Worm (Caenorhabditis elegans) whole organism, L2 larva: ENCODE results near the gene sdz-10.

Experiments
- F13H6.1 ChIP-seq: sonication (generic microtip); optimal IDR thresholded peaks from 2 replicates; lab custom pipeline; 2016; ENCODE audit warnings: missing genetic modification characterization, missing compliant biosample characterization
- R02D3.7 ChIP-seq: fragments of 150-350 bp; optimal IDR thresholded peaks from 2 replicates; lab custom pipeline; 2014; ENCODE audit warnings: missing biosample characterization, missing genetic modification characterization
- ZK546.5 ChIP-seq: sonication (generic microtip); optimal IDR thresholded peaks from 2 replicates; lab custom pipeline; 2017; ENCODE audit warnings: missing biosample characterization, missing genetic modification characterization
- alr-1 ChIP-seq: fragments of 150-350 bp; optimal IDR thresholded peaks from 2 replicates; lab custom pipeline; 2014; ENCODE audit warnings: missing biosample characterization, missing genetic modification characterization
- aly-2 ChIP-seq: fragments of 150-350 bp; optimal IDR thresholded peaks from 2 replicates; lab custom pipeline; 2014; ENCODE audit warnings: missing biosample characterization, missing genetic modification characterization
- blmp-1 ChIP-seq: sonication (generic microtip); optimal IDR thresholded peaks from 2 replicates; lab custom pipeline; 2017; ENCODE audit warnings: missing genetic modification characterization, mild to moderate bottlenecking, missing compliant biosample characterization, antibody characterized with exemption, moderate library complexity; ENCODE audit not compliant: insufficient read depth
- ceh-82 ChIP-seq: fragments of 150-350 bp; optimal IDR thresholded peaks from 2 replicates; lab custom pipeline; 2014; ENCODE audit warnings: missing biosample characterization, missing genetic modification characterization
- crh-2 ChIP-seq: sonication (generic microtip); optimal IDR thresholded peaks from 2 replicates; lab custom pipeline; 2017; ENCODE audit warnings: missing biosample characterization, missing genetic modification characterization
- dmd-4 ChIP-seq: sonication (generic microtip); optimal IDR thresholded peaks from 2 replicates; lab custom pipeline; 2017; ENCODE audit warnings: missing biosample characterization, missing genetic modification characterization
- egl-27 ChIP-seq: sonication (generic microtip); optimal IDR thresholded peaks from 3 replicates; lab custom pipeline; 2017; ENCODE audit warnings: missing biosample characterization, missing genetic modification reagents, missing genetic modification characterization
- elt-1 ChIP-seq: fragments of 150-350 bp; optimal IDR thresholded peaks from 2 replicates; lab custom pipeline; 2014; ENCODE audit warnings: missing biosample characterization, missing genetic modification characterization
- fos-1 ChIP-seq: fragments of 150-350 bp; optimal IDR thresholded peaks from 2 replicates; lab custom pipeline; 2014; ENCODE audit warnings: missing biosample characterization, missing genetic modification characterization
- gmeb-1 ChIP-seq: fragments of 150-350 bp; optimal IDR thresholded peaks from 2 replicates; lab custom pipeline; 2014; ENCODE audit warnings: missing biosample characterization, missing genetic modification characterization
- lin-11 ChIP-seq: fragments of 150-350 bp; sonication (generic microtip); optimal IDR thresholded peaks from 2 replicates; lab custom pipeline; 2014; ENCODE audit warnings: missing biosample characterization, missing genetic modification characterization, inconsistent platforms, mixed read lengths
- lin-13 ChIP-seq: fragments of 150-350 bp; optimal IDR thresholded peaks from 2 replicates; lab custom pipeline; 2014; ENCODE audit warnings: missing biosample characterization, missing genetic modification reagents, missing genetic modification characterization
- lsy-2 ChIP-seq, 2 experiments: fragments of 150-350 bp in 1 of 2; sonication (generic microtip) in 1 of 2; optimal IDR thresholded peaks; 2 replicates each; lab custom pipeline; 2014 to 2017; ENCODE audit warnings: missing biosample characterization in 2 of 2, missing genetic modification characterization in 2 of 2
- mab-5 ChIP-seq: fragments of 150-350 bp; optimal IDR thresholded peaks from 2 replicates; lab custom pipeline; 2014; ENCODE audit warnings: missing biosample characterization, missing genetic modification characterization
- mbf-1 ChIP-seq: sonication (generic microtip); optimal IDR thresholded peaks from 2 replicates; lab custom pipeline; 2017; ENCODE audit warnings: missing biosample characterization, missing genetic modification characterization
- mdl-1 ChIP-seq, 2 experiments: fragments of 150-350 bp in 1 of 2; sonication (generic microtip) in 1 of 2; optimal IDR thresholded peaks; 2 replicates each; lab custom pipeline; 2017; ENCODE audit warnings: missing biosample characterization in 2 of 2, missing genetic modification characterization in 2 of 2
- nhr-10 ChIP-seq: sonication (generic microtip); optimal IDR thresholded peaks from 2 replicates; lab custom pipeline; 2017; ENCODE audit warnings: missing biosample characterization, missing genetic modification characterization
- nhr-11 ChIP-seq: fragments of 150-350 bp; optimal IDR thresholded peaks from 2 replicates; lab custom pipeline; 2014; ENCODE audit warnings: missing biosample characterization, missing genetic modification characterization
- nhr-12 ChIP-seq: fragments of 150-350 bp; optimal IDR thresholded peaks from 2 replicates; lab custom pipeline; 2014; ENCODE audit warnings: missing biosample characterization, missing genetic modification characterization
- nhr-129 ChIP-seq: fragments of 150-350 bp; optimal IDR thresholded peaks from 2 replicates; lab custom pipeline; 2014; ENCODE audit warnings: missing biosample characterization, missing genetic modification characterization
- nhr-237 ChIP-seq: fragments of 150-350 bp; optimal IDR thresholded peaks from 2 replicates; lab custom pipeline; 2014; ENCODE audit warnings: missing biosample characterization, missing genetic modification characterization
- nhr-25 ChIP-seq: fragments of 150-350 bp; sonication (generic microtip); optimal IDR thresholded peaks from 3 replicates; lab custom pipeline; 2014; ENCODE audit warnings: missing biosample characterization, missing genetic modification characterization
- nhr-6 ChIP-seq: fragments of 150-350 bp; optimal IDR thresholded peaks from 2 replicates; lab custom pipeline; 2014; ENCODE audit warnings: missing biosample characterization, missing genetic modification characterization
- nhr-77 ChIP-seq: fragments of 150-350 bp; optimal IDR thresholded peaks from 2 replicates; lab custom pipeline; 2014; ENCODE audit warnings: missing biosample characterization, missing genetic modification characterization
- peb-1 ChIP-seq: fragments of 150-350 bp; optimal IDR thresholded peaks from 2 replicates; lab custom pipeline; 2014; ENCODE audit warnings: missing biosample characterization, missing genetic modification characterization
- skn-1 ChIP-seq: sonication (generic microtip); optimal IDR thresholded peaks from 2 replicates; lab custom pipeline; 2017; ENCODE audit warnings: missing biosample characterization, missing genetic modification characterization
- sma-3 ChIP-seq: sonication (generic microtip); optimal IDR thresholded peaks from 2 replicates; lab custom pipeline; 2016; ENCODE audit warnings: missing genetic modification reagents, missing genetic modification characterization, missing compliant biosample characterization
- snpc-4 ChIP-seq: fragments of 150-350 bp; optimal IDR thresholded peaks from 2 replicates; lab custom pipeline; 2014; ENCODE audit warnings: missing biosample characterization, missing genetic modification characterization
- unc-39 ChIP-seq: fragments of 150-350 bp; optimal IDR thresholded peaks from 2 replicates; lab custom pipeline; 2014; ENCODE audit warnings: missing biosample characterization, missing genetic modification characterization
- unc-55 ChIP-seq: fragments of 150-350 bp; sonication (generic microtip); optimal IDR thresholded peaks from 3 replicates; lab custom pipeline; 2014; ENCODE audit warnings: missing biosample characterization, missing genetic modification reagents, missing genetic modification characterization
- unc-62 ChIP-seq: fragments of 150-350 bp; optimal IDR thresholded peaks from 2 replicates; lab custom pipeline; 2014; ENCODE audit warnings: missing biosample characterization, missing genetic modification reagents, missing genetic modification characterization
- zag-1 ChIP-seq: fragments of 150-350 bp; optimal IDR thresholded peaks from 2 replicates; lab custom pipeline; 2014; ENCODE audit warnings: missing biosample characterization, missing genetic modification characterization
- ztf-1 ChIP-seq: fragments of 200-800 bp; sonication (Bioruptor generic); conservative IDR thresholded peaks from 2 replicates; pipeline ENCODE4 v1.3.6; 2022; ENCODE audit warnings: missing genetic modification characterization, missing compliant biosample characterization
- ztf-11 ChIP-seq: sonication (generic microtip); optimal IDR thresholded peaks from 2 replicates; lab custom pipeline; 2017; ENCODE audit warnings: missing biosample characterization, missing genetic modification characterization
- ztf-4 ChIP-seq: fragments of 150-350 bp; optimal IDR thresholded peaks from 2 replicates; lab custom pipeline; 2014; ENCODE audit warnings: missing biosample characterization, missing genetic modification characterization

Gene sdz-10

ce11 chrII:2772166-2772565 is at the start of gene sdz-10:
TSS of gene sdz-10 (minus strand) at chrII:2772266.
- TF ChIP-seq mdl-1 (tag; optimal IDR thresholded peaks at IDR 0.05; lab: Kevin White, UChicago) (no peak), lsy-2 (tag; optimal IDR thresholded peaks at IDR 0.05; lab: Kevin White, UChicago) (no peak), mab-5 (no peak), nhr-12 (tag; lab: Kevin White, UChicago) (no peak), crh-2 (tag; lab: Kevin White, UChicago) (no peak)
- TF ChIP-seq, all 48 proteins: peak for 0

ce11 chrII:2816676-2817075 is 44.6 kb upstream of the sdz-10 start, which contains the start of gene set-13:
TSS of gene set-13 (plus strand) at chrII:2816976.
- TF ChIP-seq R02D3.7 (no peak), lin-11 (tag; lab: Kevin White, UChicago) (no peak), dmd-4 (tag; lab: Kevin White, UChicago) (no peak), nhr-11 (no peak), nhr-77 (no peak), zag-1 (tag; lab: Kevin White, UChicago) (no peak), fos-1 (tag; lab: Kevin White, UChicago) (no peak), elt-1 (tag; lab: Kevin White, UChicago) (no peak), crh-2 (tag; lab: Kevin White, UChicago) (no peak), blmp-1 (no peak), ceh-82 (tag; lab: Kevin White, UChicago) (no peak)

ce11 chrII:2815444-2815843 is 43.4 kb upstream of the sdz-10 start, which contains the start of gene K12H6.2:
TSS of gene K12H6.2 (minus strand) at chrII:2815544.
- TF ChIP-seq ztf-11 (no peak), nhr-237 (tag; lab: Kevin White, UChicago) (no peak), gmeb-1 (tag; lab: Kevin White, UChicago) (no peak), nhr-10 (no peak), nhr-12 (tag; lab: Kevin White, UChicago) (no peak), F13H6.1 (tag; lab: Kevin White, UChicago) (no peak), peb-1 (tag; lab: Kevin White, UChicago) (no peak), skn-1 (tag; lab: Kevin White, UChicago) (no peak), unc-62 (GFP tag; lab: Kevin White, UChicago) (no peak), nhr-6 (tag; lab: Kevin White, UChicago) (no peak), aly-2 (no peak), mbf-1 (tag; lab: Kevin White, UChicago) (no peak), nhr-25 (tag; lab: Kevin White, UChicago) (no peak), lin-13 (GFP tag; lab: Kevin White, UChicago) (no peak)

ce11 chrII:2815017-2815416 is 43.0 kb upstream of the sdz-10 start:
- no peak for TF ChIP-seq nhr-11
- no peak for TF ChIP-seq snpc-4 (tag; lab: Kevin White, UChicago)
- TF ChIP-seq ztf-11: no peak
- no peak for TF ChIP-seq sma-3 (GFP tag; lab: Kevin White, UChicago)
- no peak for TF ChIP-seq mbf-1 (tag; lab: Kevin White, UChicago)
- no peak for TF ChIP-seq gmeb-1 (tag; lab: Kevin White, UChicago)
- no peak for TF ChIP-seq crh-2 (tag; lab: Kevin White, UChicago)
- no peak for TF ChIP-seq egl-27
- TF ChIP-seq lin-11 (tag; lab: Kevin White, UChicago): no peak
- no peak for TF ChIP-seq nhr-129 (tag; lab: Kevin White, UChicago)
- TF ChIP-seq unc-55: no peak
- TF ChIP-seq nhr-6 (tag; lab: Kevin White, UChicago): no peak
- no peak for TF ChIP-seq ztf-1 (GFP tag; lab: Robert Waterston, UW)
- TF ChIP-seq ZK546.5 (tag; lab: Kevin White, UChicago): no peak
- no peak for TF ChIP-seq R02D3.7
- TF ChIP-seq ztf-4: no peak
- no peak for TF ChIP-seq unc-39 (tag; lab: Kevin White, UChicago)
- TF ChIP-seq alr-1 (tag; lab: Kevin White, UChicago): no peak
- TF ChIP-seq elt-1 (tag; lab: Kevin White, UChicago): no peak
- TF ChIP-seq nhr-25 (tag; lab: Kevin White, UChicago): no peak
- TF ChIP-seq, all 48 proteins: peak for 0
